Worm (Caenorhabditis elegans): Measurements from ENCODE around the gene abcf-3.

abcf-3 gene

DNA sequence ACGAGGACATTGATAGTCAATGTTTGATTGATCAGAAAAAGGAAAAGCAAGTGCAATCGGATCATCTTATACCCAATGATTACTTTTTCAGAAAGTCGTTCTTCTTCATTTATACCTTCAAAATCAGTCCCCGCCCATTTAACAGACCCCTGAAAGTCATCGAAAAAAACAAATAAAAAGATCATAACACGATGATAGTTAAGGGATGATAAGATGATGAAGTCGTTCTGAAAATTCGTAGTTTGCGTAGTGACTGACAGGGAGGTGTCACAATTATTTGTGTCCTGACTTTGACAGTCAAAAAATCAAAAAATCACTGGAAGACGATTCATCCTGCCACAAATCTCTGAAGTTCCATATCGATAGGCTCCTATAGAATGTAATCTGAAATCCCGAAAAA, 21.3 kb downstream of the abcf-3 start, which contains the start of gene ugt-66:
TSS of gene ugt-66 (minus strand) at position 101 of the 400 bp plus-strand sequence.
- TF ChIP-seq pat-9 (tag; optimal IDR thresholded peaks at IDR 0.05) (no peak), hlh-8 (tag; optimal IDR thresholded peaks at IDR 0.05) (no peak), ceh-45 (GFP tag; IDR thresholded peaks at IDR 0.05) (no peak), C38D4.7 (GFP tag; optimal IDR thresholded peaks at IDR 0.05) (no peak), odd-2 (tag; optimal IDR thresholded peaks at IDR 0.05) (no peak), madf-2 (tag; optimal IDR thresholded peaks at IDR 0.05) (no peak), unc-42 (tag; optimal IDR thresholded peaks at IDR 0.05) (no peak), ceh-18 (tag; optimal IDR thresholded peaks at IDR 0.05) (no peak), ceh-31 (tag; optimal IDR thresholded peaks at IDR 0.05) (no peak), fax-1 (tag; optimal IDR thresholded peaks at IDR 0.05) (no peak), nhr-232 (tag; optimal IDR thresholded peaks at IDR 0.05) (no peak)

DNA sequence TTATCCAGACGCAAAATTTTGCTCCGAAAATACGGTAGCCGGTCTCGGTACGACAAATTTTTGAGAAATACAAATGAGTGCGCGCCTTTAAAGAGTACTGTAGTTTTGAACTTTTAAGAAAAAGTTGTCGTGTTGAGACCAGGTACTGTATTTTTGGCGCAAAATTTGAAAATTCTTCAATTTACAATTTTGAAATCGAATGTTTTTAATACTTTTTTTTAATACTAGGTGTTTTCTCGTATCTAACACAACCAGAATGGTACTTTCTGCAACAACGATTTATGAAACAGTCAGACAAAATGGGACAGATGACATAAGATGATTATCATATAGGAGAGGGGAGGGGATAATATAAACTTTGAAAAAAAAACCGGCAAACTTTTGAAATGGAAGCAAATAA, 22.5 kb downstream of the abcf-3 start:
- no peak for TF ChIP-seq nhr-11 (tag; optimal IDR thresholded peaks at IDR 0.05)
- TF ChIP-seq ceh-2 (tag; optimal IDR thresholded peaks at IDR 0.05) = no peak
- TF ChIP-seq tbx-2 (tag; optimal IDR thresholded peaks at IDR 0.05) = no peak
- no peak for TF ChIP-seq sox-2 (GFP tag; IDR thresholded peaks at IDR 0.05)
- no peak for TF ChIP-seq nhr-232 (tag; optimal IDR thresholded peaks at IDR 0.05)

DNA sequence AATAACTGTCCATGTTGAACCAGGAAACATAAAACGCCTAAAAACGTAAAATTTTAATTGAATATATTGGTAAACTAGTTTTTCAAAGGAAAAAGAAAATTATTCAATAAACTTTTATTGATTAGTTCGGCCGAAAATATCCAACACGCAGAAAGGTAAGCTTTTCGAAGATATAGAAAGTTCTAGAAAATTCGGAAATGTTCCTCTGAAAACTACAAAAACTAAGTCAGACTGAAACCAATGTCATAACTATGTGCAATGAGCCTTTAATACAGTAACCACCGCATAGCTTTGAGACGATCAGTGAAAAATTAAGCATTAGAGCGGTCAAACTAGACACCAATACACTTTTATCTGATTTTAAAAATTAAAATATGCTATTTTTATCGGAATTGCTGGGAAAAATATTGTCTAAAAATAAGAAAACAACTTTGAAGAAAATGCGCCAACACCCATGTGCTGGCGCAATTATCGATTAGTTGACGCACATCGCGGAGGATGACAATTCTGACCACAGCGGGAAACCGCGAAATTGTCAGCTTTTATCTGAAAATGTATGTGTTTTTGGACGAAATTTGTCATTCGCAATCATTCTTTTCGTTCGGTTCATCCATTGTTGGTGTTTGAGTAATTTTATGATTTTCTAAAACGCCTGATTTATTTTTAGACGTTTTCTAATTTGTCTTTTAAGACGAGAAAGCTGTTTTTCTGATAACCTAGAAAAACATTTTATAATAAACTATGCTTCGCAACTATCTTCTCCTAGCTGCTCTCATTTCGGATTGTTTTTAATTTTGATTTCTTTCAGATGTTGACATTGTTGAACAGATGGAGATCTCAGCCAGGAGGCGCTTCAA, 25.4 kb downstream of the abcf-3 start, which contains the start of the genes C23G10.7 and rpn-2:
TSS of gene C23G10.7 (minus strand) at position 37 of the 857 bp plus-strand sequence.
TSS of gene rpn-2 (plus strand) at position 807 of the 857 bp plus-strand sequence.
- TF ChIP-seq hlh-30 (tag; optimal IDR thresholded peaks at IDR 0.05; ENCODE audit: insufficient read depth) (no peak), ceh-14 (tag; optimal IDR thresholded peaks at IDR 0.05) (no peak), odd-2 (tag; optimal IDR thresholded peaks at IDR 0.05) (no peak), pros-1 (tag; optimal IDR thresholded peaks at IDR 0.05) (no peak), ceh-30 (tag; optimal IDR thresholded peaks at IDR 0.05) (no peak), unc-42 (tag; optimal IDR thresholded peaks at IDR 0.05) (peak; percentile 10), fax-1 (tag; optimal IDR thresholded peaks at IDR 0.05) (no peak), mec-3 (tag; optimal IDR thresholded peaks at IDR 0.05; ENCODE audit: borderline replicate concordance) (no peak), rnt-1 (tag; optimal IDR thresholded peaks at IDR 0.05) (peak; percentile 40), ceh-18 (tag; optimal IDR thresholded peaks at IDR 0.05) (no peak), che-1 (tag; optimal IDR thresholded peaks at IDR 0.05) (no peak), C08G9.2 (tag; optimal IDR thresholded peaks at IDR 0.05) (no peak), madf-2 (tag; optimal IDR thresholded peaks at IDR 0.05) (no peak), nfya-1 (tag; optimal IDR thresholded peaks at IDR 0.05) (peak; percentile 17), unc-86 (tag; optimal IDR thresholded peaks at IDR 0.05) (no peak), ceh-48 (tag; optimal IDR thresholded peaks at IDR 0.05) (peak; percentile 23), ceh-24 (tag; optimal IDR thresholded peaks at IDR 0.05) (no peak), ceh-2 (tag; optimal IDR thresholded peaks at IDR 0.05) (no peak), hlh-15 (tag; optimal IDR thresholded peaks at IDR 0.05) (no peak)

DNA sequence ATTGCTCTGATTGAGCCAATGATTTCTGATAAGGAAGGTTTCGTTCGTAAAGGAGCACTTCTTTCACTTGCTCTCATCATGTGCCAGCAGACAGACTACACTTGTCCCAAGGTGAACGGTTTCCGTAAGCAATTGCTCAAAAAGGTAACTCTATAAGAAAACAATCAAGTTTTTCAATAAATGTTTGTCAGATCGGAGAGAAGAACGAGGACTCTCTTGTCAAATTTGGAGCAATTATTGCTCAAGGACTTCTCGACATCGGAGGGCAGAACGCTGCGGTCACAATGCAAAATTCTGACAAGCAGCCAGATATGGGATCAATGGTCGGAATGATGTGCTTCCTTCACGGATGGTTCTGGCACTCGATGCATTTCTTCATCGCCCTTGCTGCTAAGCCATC, 28.1 kb downstream of the abcf-3 start:
- TF ChIP-seq K02D7.2 (tag; optimal IDR thresholded peaks at IDR 0.05) = no peak
- TF ChIP-seq elt-2 (tag; optimal IDR thresholded peaks at IDR 0.05) = no peak
- no peak for TF ChIP-seq unc-55 (GFP tag; optimal IDR thresholded peaks at IDR 0.05)
- no peak for TF ChIP-seq K09A11.1 (tag; optimal IDR thresholded peaks at IDR 0.05; ENCODE audit: insufficient read depth)
- no peak for TF ChIP-seq syd-9 (tag; optimal IDR thresholded peaks at IDR 0.05)
- TF ChIP-seq che-1 (tag; optimal IDR thresholded peaks at IDR 0.05) = no peak
- TF ChIP-seq pha-2 (tag; optimal IDR thresholded peaks at IDR 0.05) = no peak
- TF ChIP-seq ceh-34 (tag; optimal IDR thresholded peaks at IDR 0.05) = no peak
- no peak for TF ChIP-seq unc-86 (tag; optimal IDR thresholded peaks at IDR 0.05)
- no peak for TF ChIP-seq dve-1 (tag; optimal IDR thresholded peaks at IDR 0.05)
- no peak for TF ChIP-seq pha-4 (tag; optimal IDR thresholded peaks at IDR 0.05)
- TF ChIP-seq unc-42 (tag; optimal IDR thresholded peaks at IDR 0.05) = no peak
- no peak for TF ChIP-seq pqm-1 (tag; optimal IDR thresholded peaks at IDR 0.05)
- no peak for TF ChIP-seq pag-3 (tag; optimal IDR thresholded peaks at IDR 0.05; ENCODE audit: borderline replicate concordance)

Measured in whole organism, late embryonic.